Fruit fly (Drosophila melanogaster) S2 (cell line): ENCODE data around the gene Desat2.

Experiments used
- CG8478 ChIP-seq: fragments of >200 bp; optimal IDR thresholded peaks from 2 replicates; lab custom pipeline; 2018
- CTCF ChIP-seq, 2 experiments: fragments of >200 bp; optimal IDR thresholded peaks; 2 replicates each; lab custom pipeline; 2018

Gene Desat2

dm6 chr3R:12422379-12422975 is 13.6 kb upstream of the Desat2 start, which contains the start of the genes Scgbeta and CG17202:
TSS of gene Scgbeta (minus strand) at chr3R:12422429.
TSS of gene CG17202 (plus strand) at chr3R:12422768.
- TF ChIP-seq CG8478 (lab: Kevin White, UChicago), result no peak
- TF ChIP-seq CTCF (optimal IDR thresholded peaks at IDR 0.05; lab: Kevin White, UChicago), result peak; percentile 20 to 23

dm6 chr3R:12423997-12424396 is 12.1 kb upstream of the Desat2 start:
- TF ChIP-seq CG8478 (lab: Kevin White, UChicago), result no peak
- no peak for TF ChIP-seq CTCF (optimal IDR thresholded peaks at IDR 0.05; lab: Kevin White, UChicago)

dm6 chr3R:12425510-12426309 is 10.3 kb upstream of the Desat2 start, which contains the start of gene Pp1-87B:
TSS of gene Pp1-87B (minus strand) at chr3R:12425917.
- TF ChIP-seq CTCF (optimal IDR thresholded peaks at IDR 0.05; lab: Kevin White, UChicago) (peak in 1 of 2 experiments; percentile 12), CG8478 (lab: Kevin White, UChicago) (no peak)

- no peak for TF ChIP-seq CG8478 (lab: Kevin White, UChicago)
- no peak for TF ChIP-seq CTCF (optimal IDR thresholded peaks at IDR 0.05; lab: Kevin White, UChicago)
These were observed 9.8 kb upstream of the Desat2 start, which contains the start of gene NANS for dm6 chr3R:12426310-12426653. TSS of gene NANS (plus strand) at chr3R:12426578.

- TF ChIP-seq CG8478 (lab: Kevin White, UChicago), result no peak
- no peak for TF ChIP-seq CTCF (optimal IDR thresholded peaks at IDR 0.05; lab: Kevin White, UChicago)
These were observed 6.9 kb upstream of the Desat2 start, which contains the start of the genes CG5641 and CG5245 for dm6 chr3R:12429120-12429610. TSS of gene CG5641 (minus strand) at chr3R:12429282. TSS of gene CG5245 (plus strand) at chr3R:12429560.

dm6 chr3R:12431030-12431489 is 5.0 kb upstream of the Desat2 start, which contains the start of gene Prosalpha2:
TSS of gene Prosalpha2 (plus strand) at chr3R:12431321.
- TF ChIP-seq CTCF (optimal IDR thresholded peaks at IDR 0.05; lab: Kevin White, UChicago), result no peak

dm6 chr3R:12433764-12434163 is 2.3 kb upstream of the Desat2 start, which contains the start of the genes Aos1 and Srlp:
TSS of gene Aos1 (minus strand) at chr3R:12433822.
TSS of gene Srlp (plus strand) at chr3R:12434098.
- TF ChIP-seq CTCF (optimal IDR thresholded peaks at IDR 0.05; lab: Kevin White, UChicago), result no peak
- TF ChIP-seq CG8478 (lab: Kevin White, UChicago), result no peak

- TF ChIP-seq CG8478 (lab: Kevin White, UChicago) (no peak), CTCF (optimal IDR thresholded peaks at IDR 0.05; lab: Kevin White, UChicago) (no peak)
These were observed 3.0 kb downstream of the Desat2 start, which contains the start of the genes CG17207 and CG46427 for dm6 chr3R:12439039-12439400. TSS of gene CG17207 (minus strand) at chr3R:12439139. TSS of gene CG46427 (minus strand) at chr3R:12439139.

dm6 chr3R:12439401-12440143 is 3.5 kb downstream of the Desat2 start, which contains the start of gene Desat1:
TSS of gene Desat1 (plus strand) at chr3R:12439600.
- peak in 1 of 2 experiments; percentile 5 for TF ChIP-seq CTCF (optimal IDR thresholded peaks at IDR 0.05; lab: Kevin White, UChicago)
- no peak for TF ChIP-seq CG8478 (lab: Kevin White, UChicago)

- TF ChIP-seq CG8478 (lab: Kevin White, UChicago), result no peak
- TF ChIP-seq CTCF (optimal IDR thresholded peaks at IDR 0.05; lab: Kevin White, UChicago), result no peak
These were observed 5.1 kb downstream of the Desat2 start for dm6 chr3R:12441008-12441606.

dm6 chr3R:12442601-12443533 is 6.8 kb downstream of the Desat2 start:
- TF ChIP-seq CG8478 (lab: Kevin White, UChicago), result no peak
- TF ChIP-seq CTCF (optimal IDR thresholded peaks at IDR 0.05; lab: Kevin White, UChicago), result no peak

- no peak for TF ChIP-seq CG8478 (lab: Kevin White, UChicago)
- no peak for TF ChIP-seq CTCF (optimal IDR thresholded peaks at IDR 0.05; lab: Kevin White, UChicago)
These were observed 7.7 kb downstream of the Desat2 start for dm6 chr3R:12443769-12444168.

- TF ChIP-seq CG8478 (lab: Kevin White, UChicago) (no peak), CTCF (optimal IDR thresholded peaks at IDR 0.05; lab: Kevin White, UChicago) (no peak)
These were observed 9.4 kb downstream of the Desat2 start for dm6 chr3R:12445468-12445867.
